Fruit fly (Drosophila melanogaster) whole organism: ENCODE measurements around the gene CG18649.

Experiments
- CG8478 ChIP-seq: fragments of >200 bp; optimal IDR thresholded peaks from 2 replicates; lab custom pipeline; 2018; ENCODE audit warnings: inconsistent platforms
- Dll ChIP-seq: fragments of >200 bp; optimal IDR thresholded peaks from 2 replicates; lab custom pipeline; 2017
- EcR ChIP-seq, 2 experiments: fragments of >200 bp; optimal IDR thresholded peaks; 2 replicates each; lab custom pipeline; 2017; ENCODE audit warnings: missing biosample characterization in 2 of 2, missing genetic modification characterization in 2 of 2, missing genetic modification reagents in 2 of 2
- pan ChIP-seq: fragments of >200 bp; optimal IDR thresholded peaks from 2 replicates; lab custom pipeline; 2017
- psq ChIP-seq: fragments of >200 bp; optimal IDR thresholded peaks from 2 replicates; lab custom pipeline; 2017
- usp ChIP-seq: fragments of >200 bp; optimal IDR thresholded peaks from 2 replicates; lab custom pipeline; 2017; ENCODE audit warnings: missing biosample characterization, missing genetic modification characterization, mixed read lengths

The CG18649 gene

dm6 chr3L:15089887-15090679 is 36.1 kb upstream of the CG18649 start:
- TF ChIP-seq CG8478 (lab: Kevin White, UChicago) (no peak), Dll (lab: Kevin White, UChicago) (no peak), pan (lab: Kevin White, UChicago) (no peak), psq (lab: Kevin White, UChicago) (no peak), EcR (GFP tag; optimal IDR thresholded peaks at IDR 0.05; lab: Kevin White, UChicago) (no peak), usp (no peak)

dm6 chr3L:15089083-15089704 is 35.3 kb upstream of the CG18649 start:
- TF ChIP-seq usp (no peak), Dll (lab: Kevin White, UChicago) (no peak), CG8478 (lab: Kevin White, UChicago) (no peak), pan (lab: Kevin White, UChicago) (no peak), EcR (GFP tag; optimal IDR thresholded peaks at IDR 0.05; lab: Kevin White, UChicago) (no peak), psq (lab: Kevin White, UChicago) (no peak)

dm6 chr3L:15088285-15088684 is 34.4 kb upstream of the CG18649 start:
- TF ChIP-seq usp (no peak), psq (lab: Kevin White, UChicago) (no peak), EcR (GFP tag; optimal IDR thresholded peaks at IDR 0.05; lab: Kevin White, UChicago) (no peak)

- TF ChIP-seq pan (lab: Kevin White, UChicago) (no peak), usp (no peak), psq (lab: Kevin White, UChicago) (no peak), EcR (GFP tag; optimal IDR thresholded peaks at IDR 0.05; lab: Kevin White, UChicago) (no peak), CG8478 (lab: Kevin White, UChicago) (no peak), Dll (lab: Kevin White, UChicago) (no peak)
Measured at dm6 chr3L:15084288-15084687, 30.4 kb upstream of the CG18649 start.

dm6 chr3L:15079278-15079677 is 25.3 kb upstream of the CG18649 start:
- TF ChIP-seq CG8478 (lab: Kevin White, UChicago), result no peak
- no peak for TF ChIP-seq pan (lab: Kevin White, UChicago)
- no peak for TF ChIP-seq psq (lab: Kevin White, UChicago)
- TF ChIP-seq usp, result no peak
- no peak for TF ChIP-seq EcR (GFP tag; optimal IDR thresholded peaks at IDR 0.05; lab: Kevin White, UChicago)
- TF ChIP-seq Dll (lab: Kevin White, UChicago), result no peak

- TF ChIP-seq CG8478 (lab: Kevin White, UChicago) (no peak), Dll (lab: Kevin White, UChicago) (no peak), psq (lab: Kevin White, UChicago) (no peak), usp (no peak), EcR (GFP tag; optimal IDR thresholded peaks at IDR 0.05; lab: Kevin White, UChicago) (no peak), pan (lab: Kevin White, UChicago) (no peak)
Measured at dm6 chr3L:15078347-15078746, 24.4 kb upstream of the CG18649 start, which contains the start of gene Or71a. Gene Or71a, minus strand, starts transcription at chr3L:15078447.

- TF ChIP-seq Dll (lab: Kevin White, UChicago) (no peak), psq (lab: Kevin White, UChicago) (no peak), usp (no peak), pan (lab: Kevin White, UChicago) (no peak), EcR (GFP tag; optimal IDR thresholded peaks at IDR 0.05; lab: Kevin White, UChicago) (no peak), CG8478 (lab: Kevin White, UChicago) (no peak)
Measured at dm6 chr3L:15076380-15076779, 22.4 kb upstream of the CG18649 start.

dm6 chr3L:15073680-15074079 is 19.7 kb upstream of the CG18649 start:
- no peak for TF ChIP-seq usp
- no peak for TF ChIP-seq CG8478 (lab: Kevin White, UChicago)
- TF ChIP-seq psq (lab: Kevin White, UChicago), result no peak
- TF ChIP-seq EcR (GFP tag; optimal IDR thresholded peaks at IDR 0.05; lab: Kevin White, UChicago), result no peak
- no peak for TF ChIP-seq pan (lab: Kevin White, UChicago)
- no peak for TF ChIP-seq Dll (lab: Kevin White, UChicago)

- no peak for TF ChIP-seq psq (lab: Kevin White, UChicago)
- no peak for TF ChIP-seq EcR (GFP tag; optimal IDR thresholded peaks at IDR 0.05; lab: Kevin White, UChicago)
- TF ChIP-seq pan (lab: Kevin White, UChicago), result no peak
- no peak for TF ChIP-seq CG8478 (lab: Kevin White, UChicago)
- TF ChIP-seq Dll (lab: Kevin White, UChicago), result no peak
- no peak for TF ChIP-seq usp
Measured at dm6 chr3L:15072149-15072548, 18.2 kb upstream of the CG18649 start.

- TF ChIP-seq pan (lab: Kevin White, UChicago) (no peak), usp (no peak), EcR (GFP tag; optimal IDR thresholded peaks at IDR 0.05; lab: Kevin White, UChicago) (no peak), psq (lab: Kevin White, UChicago) (no peak), CG8478 (lab: Kevin White, UChicago) (no peak), Dll (lab: Kevin White, UChicago) (no peak)
Measured at dm6 chr3L:15064877-15065276, 10.9 kb upstream of the CG18649 start, which contains the start of gene Sytbeta. Gene Sytbeta, minus strand, starts transcription at chr3L:15064977.

dm6 chr3L:15061605-15062004 is 7.7 kb upstream of the CG18649 start, which contains the start of gene CG13460:
Gene CG13460, minus strand, starts transcription at chr3L:15061705.
- TF ChIP-seq pan (lab: Kevin White, UChicago), result no peak
- TF ChIP-seq EcR (GFP tag; optimal IDR thresholded peaks at IDR 0.05; lab: Kevin White, UChicago), result no peak
- no peak for TF ChIP-seq Dll (lab: Kevin White, UChicago)
- TF ChIP-seq CG8478 (lab: Kevin White, UChicago), result no peak
- TF ChIP-seq psq (lab: Kevin White, UChicago), result no peak
- TF ChIP-seq usp, result no peak
